Fruit fly (Drosophila melanogaster): Measurements from ENCODE around the gene CG42637.

Gene CG42637

dm6 chr3L:19701106-19701505 lies 92.3 kb downstream of the CG42637 start:
- TF ChIP-seq CG9948 (tag; optimal IDR thresholded peaks at IDR 0.05) = no peak
- no peak for TF ChIP-seq CG32121 (GFP tag; IDR thresholded peaks at IDR 0.05)
- no peak for TF ChIP-seq CG17806 (tag; optimal IDR thresholded peaks at IDR 0.05)
- no peak for TF ChIP-seq Pif1B (GFP tag; optimal IDR thresholded peaks at IDR 0.05)

- no peak for TF ChIP-seq CG12605 (GFP tag; IDR thresholded peaks at IDR 0.05)
- TF ChIP-seq CG4496 (GFP tag; IDR thresholded peaks at IDR 0.05) = no peak
- no peak for TF ChIP-seq Snoo (tag; optimal IDR thresholded peaks at IDR 0.05)
- no peak for TF ChIP-seq CG8301 (tag; optimal IDR thresholded peaks at IDR 0.05)
- TF ChIP-seq rn (GFP tag; IDR thresholded peaks at IDR 0.05) = no peak
Measured at dm6 chr3L:19700463-19700862, 92.9 kb downstream of the CG42637 start.

dm6 chr3L:19699651-19700050 lies 93.7 kb downstream of the CG42637 start:
- TF ChIP-seq CG4496 (GFP tag; IDR thresholded peaks at IDR 0.05) (peak; percentile 74; the same call in 2 of the 3 replicates), fd96Ca (GFP tag; IDR thresholded peaks at IDR 0.05) (peak; percentile 75; the same call in 2 of the 3 replicates), Pif1A (GFP tag; optimal IDR thresholded peaks at IDR 0.05) (peak; percentile 57), CG15710 (tag; optimal IDR thresholded peaks at IDR 0.05) (peak; percentile 16), CG10348 (GFP tag; IDR thresholded peaks at IDR 0.05) (no peak), CG14655 (GFP tag; optimal IDR thresholded peaks at IDR 0.05) (peak; percentile 59), gl (tag; optimal IDR thresholded peaks at IDR 0.05) (no peak), CG17806 (tag; optimal IDR thresholded peaks at IDR 0.05) (no peak), CG9948 (tag; optimal IDR thresholded peaks at IDR 0.05) (no peak), Pif1B (GFP tag; optimal IDR thresholded peaks at IDR 0.05) (no peak), CG34367 (tag; optimal IDR thresholded peaks at IDR 0.05) (no peak), EcR (GFP tag; optimal IDR thresholded peaks at IDR 0.05) (no peak), CG8159 (tag; optimal IDR thresholded peaks at IDR 0.05) (peak; percentile 30), CG32121 (GFP tag; IDR thresholded peaks at IDR 0.05) (peak; percentile 72), CG12605 (GFP tag; IDR thresholded peaks at IDR 0.05) (0 out of 2 replicates have a peak, but pooled peaks have one; percentile 23), rn (GFP tag; IDR thresholded peaks at IDR 0.05) (0 out of 2 replicates have a peak, but pooled peaks have one; percentile 16), CG8301 (tag; optimal IDR thresholded peaks at IDR 0.05) (no peak), Snoo (tag; optimal IDR thresholded peaks at IDR 0.05) (peak; percentile 23), Ets98B (GFP tag; IDR thresholded peaks at IDR 0.05) (peak; percentile 67), CG13204 (GFP tag; optimal IDR thresholded peaks at IDR 0.05) (no peak), D1 (tag; optimal IDR thresholded peaks at IDR 0.05) (no peak)

- TF ChIP-seq gl (tag; optimal IDR thresholded peaks at IDR 0.05) (no peak), CG4496 (GFP tag; IDR thresholded peaks at IDR 0.05) (peak; percentile 48; the same call in 1 of the 3 replicates)
Measured at dm6 chr3L:19698651-19699050, 94.7 kb downstream of the CG42637 start.

dm6 chr3L:19697395-19697978 lies 95.9 kb downstream of the CG42637 start:
- TF ChIP-seq CG17806 (tag; optimal IDR thresholded peaks at IDR 0.05) (no peak), CG34367 (tag; optimal IDR thresholded peaks at IDR 0.05) (no peak), CG32121 (GFP tag; IDR thresholded peaks at IDR 0.05) (no peak), Pif1B (GFP tag; optimal IDR thresholded peaks at IDR 0.05) (no peak), CG12605 (GFP tag; IDR thresholded peaks at IDR 0.05) (no peak), CG14655 (GFP tag; optimal IDR thresholded peaks at IDR 0.05) (no peak), gl (tag; optimal IDR thresholded peaks at IDR 0.05) (no peak), CG15710 (tag; optimal IDR thresholded peaks at IDR 0.05) (no peak), CG10348 (GFP tag; IDR thresholded peaks at IDR 0.05) (no peak), fd96Ca (GFP tag; IDR thresholded peaks at IDR 0.05) (no peak), CG8159 (tag; optimal IDR thresholded peaks at IDR 0.05) (no peak), Ets98B (GFP tag; IDR thresholded peaks at IDR 0.05) (no peak), rn (GFP tag; IDR thresholded peaks at IDR 0.05) (no peak), CG8301 (tag; optimal IDR thresholded peaks at IDR 0.05) (no peak)

dm6 chr3L:19696073-19696960 lies 97.1 kb downstream of the CG42637 start:
- no peak for TF ChIP-seq CG4496 (GFP tag; IDR thresholded peaks at IDR 0.05)
- TF ChIP-seq CG34367 (tag; optimal IDR thresholded peaks at IDR 0.05) = no peak
- TF ChIP-seq fd96Ca (GFP tag; IDR thresholded peaks at IDR 0.05) = no peak
- peak; percentile 59 for TF ChIP-seq CG8159 (tag; optimal IDR thresholded peaks at IDR 0.05)
- TF ChIP-seq CG14655 (GFP tag; optimal IDR thresholded peaks at IDR 0.05) = peak; percentile 20
- peak; percentile 35 for TF ChIP-seq Pif1A (GFP tag; optimal IDR thresholded peaks at IDR 0.05)
- no peak for TF ChIP-seq CG9948 (tag; optimal IDR thresholded peaks at IDR 0.05)
- TF ChIP-seq D1 (tag; optimal IDR thresholded peaks at IDR 0.05) = no peak
- TF ChIP-seq gl (tag; optimal IDR thresholded peaks at IDR 0.05) = peak; percentile 11
- TF ChIP-seq CG15710 (tag; optimal IDR thresholded peaks at IDR 0.05) = peak; percentile 46
- TF ChIP-seq CG10348 (GFP tag; IDR thresholded peaks at IDR 0.05) = no peak
- TF ChIP-seq CG12605 (GFP tag; IDR thresholded peaks at IDR 0.05) = no peak
- no peak for TF ChIP-seq CG32121 (GFP tag; IDR thresholded peaks at IDR 0.05)
- TF ChIP-seq CG13204 (GFP tag; optimal IDR thresholded peaks at IDR 0.05) = peak; percentile 21
- peak; percentile 1 for TF ChIP-seq CG17806 (tag; optimal IDR thresholded peaks at IDR 0.05)
- TF ChIP-seq Pif1B (GFP tag; optimal IDR thresholded peaks at IDR 0.05) = peak; percentile 23
- TF ChIP-seq EcR (GFP tag; optimal IDR thresholded peaks at IDR 0.05) = peak; percentile 85
- peak; percentile 48 for TF ChIP-seq Snoo (tag; optimal IDR thresholded peaks at IDR 0.05)
- no peak for TF ChIP-seq rn (GFP tag; IDR thresholded peaks at IDR 0.05)
